Worm (Caenorhabditis elegans): ENCODE measurements around the gene K09F6.9.

DNA sequence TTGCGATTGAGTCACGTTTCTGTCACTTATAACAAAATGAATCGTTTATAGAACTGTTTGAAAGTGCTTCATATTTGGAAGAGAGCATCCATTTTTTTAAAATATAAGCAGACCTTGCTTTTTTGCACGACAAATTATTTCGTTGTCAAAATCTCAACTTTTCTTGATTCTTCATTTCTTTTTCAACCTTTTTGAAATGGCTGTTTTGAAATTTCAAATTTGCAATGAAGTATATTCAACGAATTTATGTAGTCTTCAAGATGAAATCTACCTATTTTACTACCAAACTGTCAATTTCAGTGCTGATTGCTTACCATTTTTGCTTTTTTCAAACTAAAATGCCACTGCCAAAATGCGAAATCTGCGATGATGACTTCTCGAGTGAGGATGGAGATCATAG is 24.2 kb upstream of the K09F6.9 start, which contains the start of gene B0281.3:
- no peak for TF ChIP-seq nhr-11 (tag; optimal IDR thresholded peaks at IDR 0.05)
- no peak for TF ChIP-seq aly-2 (tag; optimal IDR thresholded peaks at IDR 0.05)
- TF ChIP-seq lin-39 (tag; optimal IDR thresholded peaks at IDR 0.05) = no peak
- no peak for TF ChIP-seq dmd-4 (tag; optimal IDR thresholded peaks at IDR 0.05)
